Worm (Caenorhabditis elegans): ENCODE data around the gene sra-36.
A peak's percentile ranks its signal among the peaks of the same experiment; 100 is the strongest.

sra-36 gene

DNA sequence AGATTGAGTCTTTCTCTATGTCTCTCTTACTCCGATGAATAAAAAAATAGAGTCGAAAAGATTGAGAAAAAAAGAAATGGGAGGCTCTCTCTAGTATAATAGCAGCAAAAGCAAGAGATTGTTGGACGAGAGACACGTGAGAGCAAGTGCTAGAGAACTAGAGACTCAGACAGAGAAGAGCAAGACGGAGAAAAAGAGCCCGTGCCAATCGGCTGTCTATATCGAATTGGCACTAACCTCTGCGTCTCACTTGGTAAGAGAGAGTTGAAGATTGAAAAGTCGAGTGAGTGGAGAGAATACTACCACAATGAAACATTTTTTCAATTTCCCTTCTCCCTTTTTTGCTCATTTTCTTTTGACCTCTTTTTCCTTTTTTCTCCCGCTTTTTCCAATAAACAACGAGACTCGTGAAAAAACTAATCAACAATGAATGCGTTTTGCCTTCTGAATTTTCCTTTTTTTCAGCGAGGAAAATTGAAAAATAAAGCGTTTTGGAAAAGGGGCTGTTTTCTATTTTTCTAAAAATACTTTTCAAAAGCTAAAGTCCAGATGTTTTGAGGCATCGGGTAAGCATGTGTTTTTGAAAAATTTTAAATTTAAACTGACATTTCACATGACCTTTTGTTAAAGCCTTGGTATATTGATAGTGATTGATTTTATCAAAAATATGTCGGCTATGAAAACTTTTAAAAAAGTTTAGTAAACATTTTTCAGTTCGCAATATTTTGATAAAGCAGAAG, 33.8 kb downstream of the sra-36 start (continued):
- TF ChIP-seq arid-1 (GFP tag; conservative IDR thresholded peaks at IDR 0.05) (no peak), lin-13 (GFP tag; optimal IDR thresholded peaks at IDR 0.05) (peak; percentile 23), nhr-77 (tag; optimal IDR thresholded peaks at IDR 0.05) (no peak), snpc-4 (tag; optimal IDR thresholded peaks at IDR 0.05) (no peak), nhr-111 (GFP tag; optimal IDR thresholded peaks at IDR 0.05) (no peak), ces-1 (GFP tag; optimal IDR thresholded peaks at IDR 0.05) (peak; percentile 46), lsy-2 (tag; optimal IDR thresholded peaks at IDR 0.05) (peak; percentile 73 to 76), ceh-20 (GFP tag; IDR thresholded peaks at IDR 0.05) (peak; percentile 40; the same call in 1 of the 2 replicates), hmg-1.1 (GFP tag; IDR thresholded peaks at IDR 0.05) (peak; percentile 70; the same call in 1 of the 2 replicates), hlh-30 (tag; optimal IDR thresholded peaks at IDR 0.05; ENCODE audit: insufficient read depth) (peak; percentile 90), mes-2 (tag; optimal IDR thresholded peaks at IDR 0.05; ENCODE audit: poor library complexity, severe bottlenecking) (peak; percentile 31), fkh-10 (GFP tag; optimal IDR thresholded peaks at IDR 0.05) (no peak), zag-1 (tag; optimal IDR thresholded peaks at IDR 0.05) (no peak), spr-1 (tag; optimal IDR thresholded peaks at IDR 0.05) (no peak), rbr-2 (tag; optimal IDR thresholded peaks at IDR 0.05) (peak; percentile 74), nhr-28 (tag; optimal IDR thresholded peaks at IDR 0.05) (peak; percentile 35), duxl-1 (tag; optimal IDR thresholded peaks at IDR 0.05; ENCODE audit: poor library complexity) (no peak), ctbp-1 (GFP tag; IDR thresholded peaks at IDR 0.05) (peak; percentile 64; the same call in 1 of the 2 replicates), F10B5.3 (tag; optimal IDR thresholded peaks at IDR 0.05) (no peak), mdl-1 (tag; optimal IDR thresholded peaks at IDR 0.05) (peak in 1 of 2 experiments; percentile 82), nhr-41 (GFP tag; IDR thresholded peaks at IDR 0.05) (no peak), vab-7 (GFP tag; IDR thresholded peaks at IDR 0.05) (no peak), lin-29 (GFP tag; IDR thresholded peaks at IDR 0.05) (no peak), nhr-10 (tag; optimal IDR thresholded peaks at IDR 0.05) (no peak), hlh-11 (tag; optimal IDR thresholded peaks at IDR 0.05) (peak; percentile 70), unc-39 (tag; optimal IDR thresholded peaks at IDR 0.05) (no peak), Y105C5A.15 (GFP tag; IDR thresholded peaks at IDR 0.05) (no peak), fos-1 (tag; optimal IDR thresholded peaks at IDR 0.05) (no peak), ZK337.2 (GFP tag; IDR thresholded peaks at IDR 0.05) (no peak), aha-1 (tag) (peak; percentile 60)

DNA sequence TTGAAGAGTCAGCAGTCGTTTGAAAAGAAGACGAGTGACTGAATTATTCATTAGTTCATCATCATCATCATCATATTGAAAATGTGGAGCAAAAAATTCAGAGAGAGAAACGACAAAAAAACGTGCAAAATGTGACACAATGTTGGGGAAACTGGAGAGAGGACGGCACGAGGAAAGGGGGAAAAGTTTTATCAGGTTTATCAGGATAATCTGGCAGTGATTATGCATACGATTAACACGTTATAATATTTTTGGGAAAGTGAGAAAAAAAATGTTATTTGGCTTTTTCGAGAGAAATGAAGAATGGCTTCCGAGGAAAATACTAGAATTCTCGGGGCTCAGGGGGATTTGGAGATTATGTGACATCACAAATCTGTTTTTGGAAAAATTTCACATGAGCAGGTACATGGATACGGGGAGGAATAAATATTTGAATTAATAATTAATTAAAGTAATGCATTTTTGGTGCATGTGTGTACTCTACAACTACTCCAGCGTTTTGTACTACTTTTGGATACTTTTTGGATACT, 35.4 kb downstream of the sra-36 start, which contains the start of gene camt-1:
camt-1 (minus strand) TSS at position 51 of the 530 bp plus-strand sequence.
- TF ChIP-seq hif-1 (tag; optimal IDR thresholded peaks at IDR 0.05): no peak
- no peak for TF ChIP-seq aha-1 (tag)
- TF ChIP-seq attf-4 (tag; optimal IDR thresholded peaks at IDR 0.05): no peak
- TF ChIP-seq snpc-4 (tag; optimal IDR thresholded peaks at IDR 0.05): no peak
- TF ChIP-seq spr-3 (GFP tag; optimal IDR thresholded peaks at IDR 0.05): no peak
- TF ChIP-seq Y75B8A.6 (GFP tag; IDR thresholded peaks at IDR 0.05): no peak
- TF ChIP-seq cey-2 (tag; optimal IDR thresholded peaks at IDR 0.05; ENCODE audit: borderline replicate concordance, insufficient read depth): no peak
- TF ChIP-seq dpl-1 (GFP tag; optimal IDR thresholded peaks at IDR 0.05): no peak
- no peak for TF ChIP-seq ztf-11 (tag; optimal IDR thresholded peaks at IDR 0.05)
- TF ChIP-seq hlh-11 (tag; optimal IDR thresholded peaks at IDR 0.05): no peak
- TF ChIP-seq ceh-20 (GFP tag; IDR thresholded peaks at IDR 0.05): no peak
- TF ChIP-seq F10B5.3 (tag; optimal IDR thresholded peaks at IDR 0.05): no peak
- TF ChIP-seq dmd-9 (GFP tag; IDR thresholded peaks at IDR 0.05): no peak

Data from whole organism, L4 larva.